Fruit fly (Drosophila melanogaster): Measurements from ENCODE around the gene CG10859.

CG10859 gene

DNA sequence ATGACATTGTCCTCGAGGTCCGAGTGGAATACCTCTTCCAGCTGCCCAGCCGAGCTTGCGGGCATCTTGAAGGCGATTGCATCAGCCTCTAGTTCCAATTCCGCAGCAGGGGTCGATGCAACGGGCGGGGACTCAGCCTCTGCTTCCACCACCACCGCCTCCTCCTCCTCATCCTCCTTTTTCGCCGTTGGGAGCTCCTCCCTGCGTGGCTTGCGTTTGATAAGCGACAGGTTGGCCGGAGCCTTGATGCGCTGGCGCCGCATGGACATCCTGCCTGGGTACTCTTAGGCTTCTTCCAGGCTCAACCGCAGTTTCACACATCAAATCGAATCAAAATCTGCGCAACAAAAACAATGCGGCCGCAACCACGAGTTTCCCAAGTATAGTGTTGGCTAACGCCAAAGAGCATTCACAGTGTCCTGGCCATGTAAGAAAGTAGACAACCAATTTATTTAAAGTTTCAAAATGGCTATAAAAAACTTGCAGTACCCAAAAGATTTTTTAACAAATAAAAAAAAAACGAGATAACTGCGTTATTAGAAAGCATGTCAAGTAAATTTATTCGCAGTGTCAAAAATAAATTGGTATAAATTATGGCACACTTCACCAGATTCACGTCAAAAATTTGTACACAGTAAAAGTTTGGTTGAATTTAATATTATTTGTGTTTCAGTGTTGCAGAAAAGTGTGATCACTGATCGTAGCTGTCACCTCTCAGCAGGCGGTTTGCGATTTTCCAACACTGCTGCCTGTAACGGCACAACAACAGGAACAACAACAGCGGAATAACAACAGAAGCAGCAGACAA lies 24.8 kb downstream of the CG10859 start, which contains the start of the genes Bdp1 and CG6565 (continued):
- TF ChIP-seq CG4318 (GFP tag; optimal IDR thresholded peaks at IDR 0.05) (peak; percentile 99), Lpt (GFP tag; optimal IDR thresholded peaks at IDR 0.05) (peak; percentile 95), Gug (GFP tag; IDR thresholded peaks at IDR 0.05) (peak; percentile 95), Ets96B (tag; optimal IDR thresholded peaks at IDR 0.05) (peak; percentile 92), Blimp-1 (GFP tag; optimal IDR thresholded peaks at IDR 0.05) (peak; percentile 86), Hr4 (GFP tag; optimal IDR thresholded peaks at IDR 0.05) (peak; percentile 98), CG8319 (GFP tag; optimal IDR thresholded peaks at IDR 0.05) (peak; percentile 97), cyc (GFP tag; optimal IDR thresholded peaks at IDR 0.05) (peak; percentile 99), vri (GFP tag; optimal IDR thresholded peaks at IDR 0.05) (peak; percentile 92), CG6808 (GFP tag; optimal IDR thresholded peaks at IDR 0.05) (peak; percentile 92), CG10669 (GFP tag; optimal IDR thresholded peaks at IDR 0.05) (peak; percentile 96), CG34406 (GFP tag; optimal IDR thresholded peaks at IDR 0.05) (peak; percentile 96), Smox (GFP tag; optimal IDR thresholded peaks at IDR 0.05) (peak; percentile 97), CG8119 (GFP tag; IDR thresholded peaks at IDR 0.05) (peak; percentile 91), CG6854 (GFP tag; optimal IDR thresholded peaks at IDR 0.05) (peak; percentile 82), Ets21C (GFP tag; optimal IDR thresholded peaks at IDR 0.05) (peak; percentile 99), esn (GFP tag; optimal IDR thresholded peaks at IDR 0.05) (peak; percentile 99), CG16779 (tag; optimal IDR thresholded peaks at IDR 0.05) (peak; percentile 87), CG3032 (tag; optimal IDR thresholded peaks at IDR 0.05) (peak; percentile 95), Sox14 (GFP tag; optimal IDR thresholded peaks at IDR 0.05) (peak; percentile 98)

DNA sequence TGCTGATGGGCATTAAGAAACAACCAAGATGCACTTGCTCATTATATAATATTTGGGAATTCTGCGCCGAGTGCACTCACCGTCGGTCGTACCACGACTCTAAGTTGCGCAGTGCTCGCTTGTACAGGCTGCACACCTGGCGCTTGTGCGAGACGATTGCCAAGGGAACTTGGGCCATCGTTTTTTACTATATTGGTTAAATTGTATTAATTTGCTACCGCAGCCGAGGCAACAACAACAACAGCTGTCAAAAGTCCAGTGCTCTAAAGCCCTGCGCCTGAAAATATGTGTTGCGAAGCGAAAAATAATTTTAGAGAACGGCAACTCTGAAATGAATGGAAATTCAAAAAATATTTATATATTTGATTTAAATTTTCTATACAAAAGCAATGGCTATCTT lies 27.7 kb downstream of the CG10859 start, which contains the start of gene ND-B22:
TSS of gene ND-B22 (minus strand) at position 349 of the 400 bp plus-strand sequence.
- TF ChIP-seq salr (GFP tag; optimal IDR thresholded peaks at IDR 0.05) (no peak), Gug (GFP tag; IDR thresholded peaks at IDR 0.05) (no peak), net (GFP tag; optimal IDR thresholded peaks at IDR 0.05) (no peak), dac (GFP tag; optimal IDR thresholded peaks at IDR 0.05) (no peak), CG32006 (GFP tag; optimal IDR thresholded peaks at IDR 0.05) (no peak), fd59A (GFP tag; optimal IDR thresholded peaks at IDR 0.05) (no peak), Ets96B (tag; optimal IDR thresholded peaks at IDR 0.05) (no peak), Eip93F (GFP tag; optimal IDR thresholded peaks at IDR 0.05) (no peak), CG10631 (GFP tag; optimal IDR thresholded peaks at IDR 0.05) (peak; percentile 12), ss (GFP tag; optimal IDR thresholded peaks at IDR 0.05) (peak in 1 of 2 experiments; percentile 9), eg (GFP tag; IDR thresholded peaks at IDR 0.05) (no peak), Eip75B (GFP tag; optimal IDR thresholded peaks at IDR 0.05) (peak; percentile 25), CG6854 (GFP tag; optimal IDR thresholded peaks at IDR 0.05) (no peak), CG15336 (GFP tag; IDR thresholded peaks at IDR 0.05) (no peak), CG16779 (tag; optimal IDR thresholded peaks at IDR 0.05) (no peak), Blimp-1 (GFP tag; optimal IDR thresholded peaks at IDR 0.05) (no peak), CG4318 (GFP tag; optimal IDR thresholded peaks at IDR 0.05) (no peak), dsx (GFP tag; optimal IDR thresholded peaks at IDR 0.05; ENCODE audit: poor library complexity, severe bottlenecking) (peak; percentile 77), CG6792 (GFP tag; optimal IDR thresholded peaks at IDR 0.05) (no peak), spab (GFP tag; optimal IDR thresholded peaks at IDR 0.05) (no peak), cyc (GFP tag; optimal IDR thresholded peaks at IDR 0.05) (peak; percentile 49), Eip78C (GFP tag) (peak; percentile 79), CG11902 (GFP tag; optimal IDR thresholded peaks at IDR 0.05) (no peak), topi (GFP tag; optimal IDR thresholded peaks at IDR 0.05) (peak; percentile 51), Hr4 (GFP tag; optimal IDR thresholded peaks at IDR 0.05) (peak; percentile 0), acj6 (GFP tag; optimal IDR thresholded peaks at IDR 0.05) (no peak), CG3032 (tag; optimal IDR thresholded peaks at IDR 0.05) (peak; percentile 25), CG6808 (GFP tag; optimal IDR thresholded peaks at IDR 0.05) (no peak), OdsH (GFP tag; optimal IDR thresholded peaks at IDR 0.05) (peak; percentile 27), CG9139 (GFP tag; optimal IDR thresholded peaks at IDR 0.05) (no peak), fkh (GFP tag; optimal IDR thresholded peaks at IDR 0.05) (no peak), Sox14 (GFP tag; optimal IDR thresholded peaks at IDR 0.05) (peak; percentile 52), Ets21C (GFP tag; optimal IDR thresholded peaks at IDR 0.05) (peak; percentile 15), CG34406 (GFP tag; optimal IDR thresholded peaks at IDR 0.05) (no peak), esn (GFP tag; optimal IDR thresholded peaks at IDR 0.05) (peak; percentile 58), CG31627 (GFP tag; optimal IDR thresholded peaks at IDR 0.05) (peak; percentile 45), CG11762 (GFP tag; optimal IDR thresholded peaks at IDR 0.05; ENCODE audit: insufficient read depth) (no peak), lz (GFP tag; optimal IDR thresholded peaks at IDR 0.05) (peak; percentile 35), svp (GFP tag) (peak; percentile 44), fd85E (GFP tag; optimal IDR thresholded peaks at IDR 0.05) (no peak)

Measured in whole organism, prepupa.